Worm (Caenorhabditis elegans) whole organism, L3 larva: Measurements from ENCODE around the gene fbxa-184.

Experiments used
- fos-1 ChIP-seq: fragments of 150-350 bp; optimal IDR thresholded peaks from 2 replicates; lab custom pipeline; 2014; ENCODE audit warnings: missing biosample characterization, missing genetic modification characterization
- mdl-1 ChIP-seq: fragments of 150-350 bp; optimal IDR thresholded peaks from 2 replicates; lab custom pipeline; 2014; ENCODE audit warnings: missing biosample characterization, missing genetic modification characterization
- nhr-25 ChIP-seq: sonication (generic microtip); optimal IDR thresholded peaks from 2 replicates; lab custom pipeline; 2017; ENCODE audit warnings: missing biosample characterization, missing genetic modification characterization
- nhr-77 ChIP-seq: fragments of 150-350 bp; optimal IDR thresholded peaks from 2 replicates; lab custom pipeline; 2014; ENCODE audit warnings: missing biosample characterization, missing genetic modification characterization
- sea-2 ChIP-seq: fragments of 150-350 bp; sonication (generic microtip); optimal IDR thresholded peaks from 4 replicates; lab custom pipeline; 2014; ENCODE audit warnings: missing biosample characterization, missing genetic modification reagents, missing genetic modification characterization
- unc-39 ChIP-seq: sonication (generic microtip); optimal IDR thresholded peaks from 4 replicates; lab custom pipeline; 2017; ENCODE audit warnings: missing biosample characterization, missing genetic modification characterization
- ztf-11 ChIP-seq: fragments of 150-350 bp; optimal IDR thresholded peaks from 2 replicates; lab custom pipeline; 2014; ENCODE audit warnings: missing biosample characterization, missing genetic modification characterization

ce11 chrII:1714772-1715353 lies 4.8 kb downstream of the fbxa-184 start, which contains the start of gene btb-6:
- TF ChIP-seq nhr-25 (no peak), nhr-77 (tag; lab: Kevin White, UChicago) (no peak), ztf-11 (tag; lab: Kevin White, UChicago) (no peak), sea-2 (GFP tag; lab: Kevin White, UChicago) (no peak), fos-1 (tag; lab: Kevin White, UChicago) (no peak), unc-39 (no peak), mdl-1 (tag; lab: Kevin White, UChicago) (no peak)
